Fruit fly (Drosophila melanogaster): ENCODE results near the gene CG34347.

The CG34347 gene

dm6 chr3R:31329809-31330208 is 18.9 kb downstream of the CG34347 start (continued):
- TF ChIP-seq Smox (GFP tag; optimal IDR thresholded peaks at IDR 0.05), result peak; percentile 25
- TF ChIP-seq CG11902 (GFP tag; optimal IDR thresholded peaks at IDR 0.05), result peak; percentile 1
- peak; percentile 84 for TF ChIP-seq CG8119 (GFP tag; IDR thresholded peaks at IDR 0.05)
- peak; percentile 58 for TF ChIP-seq pdm3 (GFP tag; optimal IDR thresholded peaks at IDR 0.05)
- TF ChIP-seq Sox14 (GFP tag; optimal IDR thresholded peaks at IDR 0.05), result peak; percentile 63
- peak; percentile 81 for TF ChIP-seq achi (GFP tag; optimal IDR thresholded peaks at IDR 0.05)
- peak; percentile 81 for TF ChIP-seq Eip75B (GFP tag; optimal IDR thresholded peaks at IDR 0.05)
- peak; percentile 83 for TF ChIP-seq CG15336 (GFP tag; IDR thresholded peaks at IDR 0.05)
- TF ChIP-seq Eip93F (GFP tag; optimal IDR thresholded peaks at IDR 0.05), result no peak
- TF ChIP-seq Hr39 (GFP tag; optimal IDR thresholded peaks at IDR 0.05), result no peak
- TF ChIP-seq net (GFP tag; optimal IDR thresholded peaks at IDR 0.05), result peak; percentile 42
- TF ChIP-seq CG34406 (GFP tag; optimal IDR thresholded peaks at IDR 0.05), result peak; percentile 29
- TF ChIP-seq CG10669 (GFP tag; optimal IDR thresholded peaks at IDR 0.05), result peak; percentile 88

- TF ChIP-seq CG1621 (tag; optimal IDR thresholded peaks at IDR 0.05), result peak; percentile 80
- TF ChIP-seq achi (GFP tag; optimal IDR thresholded peaks at IDR 0.05), result peak; percentile 75
- peak; percentile 13 for TF ChIP-seq CG8319 (GFP tag; optimal IDR thresholded peaks at IDR 0.05)
- TF ChIP-seq spab (GFP tag; optimal IDR thresholded peaks at IDR 0.05), result peak; percentile 82
- TF ChIP-seq CG10631 (GFP tag; optimal IDR thresholded peaks at IDR 0.05), result peak; percentile 84
- peak; percentile 55 for TF ChIP-seq CG4318 (GFP tag; optimal IDR thresholded peaks at IDR 0.05)
- TF ChIP-seq acj6 (GFP tag; optimal IDR thresholded peaks at IDR 0.05), result peak; percentile 75
- peak; percentile 18 for TF ChIP-seq dac (GFP tag; optimal IDR thresholded peaks at IDR 0.05)
- peak; percentile 87 for TF ChIP-seq Ets96B (tag; optimal IDR thresholded peaks at IDR 0.05)
- TF ChIP-seq fd85E (GFP tag; optimal IDR thresholded peaks at IDR 0.05), result no peak
- TF ChIP-seq CG6808 (GFP tag; optimal IDR thresholded peaks at IDR 0.05), result peak; percentile 82
- TF ChIP-seq CG3919 (GFP tag; optimal IDR thresholded peaks at IDR 0.05), result peak; percentile 82
- peak; percentile 59 for TF ChIP-seq CG11762 (GFP tag; optimal IDR thresholded peaks at IDR 0.05; ENCODE audit: insufficient read depth)
- peak; percentile 53 for TF ChIP-seq svp (GFP tag)
- peak; percentile 90 for TF ChIP-seq Eip78C (GFP tag)
- TF ChIP-seq net (GFP tag; optimal IDR thresholded peaks at IDR 0.05), result peak; percentile 68
- TF ChIP-seq Blimp-1 (GFP tag; optimal IDR thresholded peaks at IDR 0.05), result no peak
- peak; percentile 52 to 67 for TF ChIP-seq ss (GFP tag; optimal IDR thresholded peaks at IDR 0.05)
- peak; percentile 18 for TF ChIP-seq esn (GFP tag; optimal IDR thresholded peaks at IDR 0.05)
- TF ChIP-seq Gug (GFP tag; IDR thresholded peaks at IDR 0.05), result peak; percentile 71
- peak; percentile 12 for TF ChIP-seq CG34406 (GFP tag; optimal IDR thresholded peaks at IDR 0.05)
- TF ChIP-seq CG11294 (GFP tag; IDR thresholded peaks at IDR 0.05), result 0 out of 2 replicates have a peak, but pooled peaks have one; percentile 19
- TF ChIP-seq Sox15 (GFP tag; optimal IDR thresholded peaks at IDR 0.05), result no peak
- TF ChIP-seq CG6854 (GFP tag; optimal IDR thresholded peaks at IDR 0.05), result no peak
- peak; percentile 79 for TF ChIP-seq CG15336 (GFP tag; IDR thresholded peaks at IDR 0.05)
- TF ChIP-seq Sox102F (GFP tag; optimal IDR thresholded peaks at IDR 0.05), result no peak
- TF ChIP-seq dsx (GFP tag; optimal IDR thresholded peaks at IDR 0.05; ENCODE audit: poor library complexity, severe bottlenecking), result peak; percentile 78
- peak; percentile 71 for TF ChIP-seq Hr4 (GFP tag; optimal IDR thresholded peaks at IDR 0.05)
- peak; percentile 83 for TF ChIP-seq CG3032 (tag; optimal IDR thresholded peaks at IDR 0.05)
- no peak for TF ChIP-seq Eip93F (GFP tag; optimal IDR thresholded peaks at IDR 0.05)
- no peak for TF ChIP-seq Smox (GFP tag; optimal IDR thresholded peaks at IDR 0.05)
- TF ChIP-seq Lpt (GFP tag; optimal IDR thresholded peaks at IDR 0.05), result peak; percentile 68
- TF ChIP-seq cyc (GFP tag; optimal IDR thresholded peaks at IDR 0.05), result no peak
- peak; percentile 14 for TF ChIP-seq topi (GFP tag; optimal IDR thresholded peaks at IDR 0.05)
- peak; percentile 54 for TF ChIP-seq CG6792 (GFP tag; optimal IDR thresholded peaks at IDR 0.05)
- no peak for TF ChIP-seq fkh (GFP tag; optimal IDR thresholded peaks at IDR 0.05)
- TF ChIP-seq CG16779 (tag; optimal IDR thresholded peaks at IDR 0.05), result peak; percentile 57
- TF ChIP-seq CG10669 (GFP tag; optimal IDR thresholded peaks at IDR 0.05), result peak; percentile 82
- TF ChIP-seq CG9139 (GFP tag; optimal IDR thresholded peaks at IDR 0.05), result peak; percentile 59
- no peak for TF ChIP-seq CG11902 (GFP tag; optimal IDR thresholded peaks at IDR 0.05)
- TF ChIP-seq vri (GFP tag; optimal IDR thresholded peaks at IDR 0.05), result no peak
- TF ChIP-seq Met (GFP tag; optimal IDR thresholded peaks at IDR 0.05), result peak; percentile 16
- TF ChIP-seq eg (GFP tag; IDR thresholded peaks at IDR 0.05), result peak; percentile 77
- no peak for TF ChIP-seq Ets21C (GFP tag; optimal IDR thresholded peaks at IDR 0.05)
These were observed 25.3 kb downstream of the CG34347 start for dm6 chr3R:31336291-31336690.
